Fruit fly (Drosophila melanogaster): ENCODE results near the gene CG4281.
A peak's percentile ranks its signal among the peaks of the same experiment; 100 is the strongest.

CG4281 gene

dm6 chrX:2106367-2106766 is 41.4 kb upstream of the CG4281 start (continued):
- TF ChIP-seq CG6813 (GFP tag; optimal IDR thresholded peaks at IDR 0.05), result no peak
- no peak for TF ChIP-seq nmo (GFP tag; optimal IDR thresholded peaks at IDR 0.05)
- no peak for TF ChIP-seq Elba2 (GFP tag; optimal IDR thresholded peaks at IDR 0.05)
- no peak for TF ChIP-seq CG5245 (GFP tag; optimal IDR thresholded peaks at IDR 0.05)
- peak; percentile 89 for TF ChIP-seq CG8290 (GFP tag; optimal IDR thresholded peaks at IDR 0.05)
- peak in 1 of 2 experiments; percentile 46 for TF ChIP-seq CG8290 (tag; optimal IDR thresholded peaks at IDR 0.05)
- no peak for TF ChIP-seq Ssrp (tag; optimal IDR thresholded peaks at IDR 0.05)
- TF ChIP-seq CG30431 (GFP tag; optimal IDR thresholded peaks at IDR 0.05), result no peak
- TF ChIP-seq crp (GFP tag; optimal IDR thresholded peaks at IDR 0.05), result no peak
- no peak for TF ChIP-seq Camta (GFP tag; optimal IDR thresholded peaks at IDR 0.05)
- TF ChIP-seq ham (GFP tag; IDR thresholded peaks at IDR 0.05), result no peak
- no peak for TF ChIP-seq CG2129 (GFP tag; IDR thresholded peaks at IDR 0.05; ENCODE audit: partially characterized antibody)
- TF ChIP-seq disco-r (GFP tag; optimal IDR thresholded peaks at IDR 0.05), result no peak
- TF ChIP-seq tap (tag; optimal IDR thresholded peaks at IDR 0.05), result no peak
- no peak for TF ChIP-seq Bteb2 (GFP tag; optimal IDR thresholded peaks at IDR 0.05)
- TF ChIP-seq kah (GFP tag; optimal IDR thresholded peaks at IDR 0.05), result no peak
- no peak for TF ChIP-seq pnt (GFP tag; optimal IDR thresholded peaks at IDR 0.05)
- TF ChIP-seq zfh2 (GFP tag; optimal IDR thresholded peaks at IDR 0.05), result no peak
- no peak for TF ChIP-seq al (GFP tag; IDR thresholded peaks at IDR 0.05)
- peak; percentile 28; the same call in 1 of the 2 replicates for TF ChIP-seq crol (GFP tag; IDR thresholded peaks at IDR 0.05)
- no peak for TF ChIP-seq bab2 (GFP tag; optimal IDR thresholded peaks at IDR 0.05)
- no peak for TF ChIP-seq schlank (tag; optimal IDR thresholded peaks at IDR 0.05)
- no peak for TF ChIP-seq CG8089 (GFP tag; optimal IDR thresholded peaks at IDR 0.05)
- no peak for TF ChIP-seq CG14050 (GFP tag; IDR thresholded peaks at IDR 0.05)
- TF ChIP-seq CG6791 (GFP tag; IDR thresholded peaks at IDR 0.05; ENCODE audit: partially characterized antibody), result no peak
- no peak for TF ChIP-seq Hr39 (optimal IDR thresholded peaks at IDR 0.05)
- TF ChIP-seq CG4424 (GFP tag; optimal IDR thresholded peaks at IDR 0.05), result no peak
- TF ChIP-seq YL-1 (GFP tag; optimal IDR thresholded peaks at IDR 0.05), result no peak
- TF ChIP-seq CG6765 (GFP tag; optimal IDR thresholded peaks at IDR 0.05), result no peak
- TF ChIP-seq h (optimal IDR thresholded peaks at IDR 0.05), result no peak
- no peak for TF ChIP-seq Six4 (GFP tag; optimal IDR thresholded peaks at IDR 0.05)
- no peak for TF ChIP-seq cato (GFP tag; optimal IDR thresholded peaks at IDR 0.05; ENCODE audit: borderline replicate concordance)
- peak; percentile 2 for TF ChIP-seq gro (GFP tag; optimal IDR thresholded peaks at IDR 0.05)
- TF ChIP-seq Deaf1 (tag; optimal IDR thresholded peaks at IDR 0.05), result peak; percentile 35
- TF ChIP-seq Antp (GFP tag; optimal IDR thresholded peaks at IDR 0.05), result no peak
- TF ChIP-seq CG8281 (tag; optimal IDR thresholded peaks at IDR 0.05), result no peak
- TF ChIP-seq gce (GFP tag; IDR thresholded peaks at IDR 0.05), result no peak
- peak; percentile 62 for TF ChIP-seq CG12769 (tag; optimal IDR thresholded peaks at IDR 0.05)
- no peak for TF ChIP-seq Dip2 (GFP tag; IDR thresholded peaks at IDR 0.05)
- TF ChIP-seq CG8944 (GFP tag; optimal IDR thresholded peaks at IDR 0.05), result no peak
- no peak for TF ChIP-seq gem (tag; optimal IDR thresholded peaks at IDR 0.05)
- no peak for TF ChIP-seq p53 (GFP tag; optimal IDR thresholded peaks at IDR 0.05)
- TF ChIP-seq Sry-β (GFP tag; optimal IDR thresholded peaks at IDR 0.05), result no peak
- no peak for TF ChIP-seq CG11696 (GFP tag; IDR thresholded peaks at IDR 0.05)
- TF ChIP-seq Jarid2 (GFP tag; optimal IDR thresholded peaks at IDR 0.05), result no peak
- TF ChIP-seq sima (GFP tag; optimal IDR thresholded peaks at IDR 0.05), result no peak
- TF ChIP-seq fd96Cb (tag; optimal IDR thresholded peaks at IDR 0.05), result no peak
- TF ChIP-seq CG17829 (tag; optimal IDR thresholded peaks at IDR 0.05), result no peak
- no peak for TF ChIP-seq Dek (tag; optimal IDR thresholded peaks at IDR 0.05)
- no peak for TF ChIP-seq CG4730 (GFP tag; IDR thresholded peaks at IDR 0.05)
- TF ChIP-seq TFAM (GFP tag; optimal IDR thresholded peaks at IDR 0.05), result no peak
- TF ChIP-seq gt (GFP tag; IDR thresholded peaks at IDR 0.05), result no peak
- no peak for TF ChIP-seq BtbVII (GFP tag; optimal IDR thresholded peaks at IDR 0.05)
